Fruit fly (Drosophila melanogaster) whole organism, prepupa: Measurements from ENCODE around the gene CG6790.

Experiments
- Blimp-1 ChIP-seq: fragments of 200-800 bp; sonication (Bioruptor generic); optimal IDR thresholded peaks from 3 replicates; lab custom pipeline; 2017; ENCODE audit warnings: missing biosample characterization, missing genetic modification characterization, mild to moderate bottlenecking, moderate library complexity, missing genetic modification reagents
- CG10669 ChIP-seq: fragments of 200-800 bp; sonication (Bioruptor generic); optimal IDR thresholded peaks from 3 replicates; lab custom pipeline; 2018; ENCODE audit warnings: missing biosample characterization, mild to moderate bottlenecking, missing genetic modification characterization, moderate library complexity
- CG11294 ChIP-seq: fragments of 200-800 bp; sonication (Bioruptor generic); IDR thresholded peaks from 2 replicates; pipeline ENCODE4 v1.3.6; 2022; ENCODE audit warnings: missing biosample characterization, missing genetic modification characterization
- CG11762 ChIP-seq: fragments of 200-800 bp; sonication (Bioruptor generic); optimal IDR thresholded peaks from 3 replicates; lab custom pipeline; 2016; ENCODE audit warnings: missing biosample characterization, missing genetic modification characterization; ENCODE audit not compliant: insufficient read depth
- CG15336 ChIP-seq: fragments of 200-800 bp; sonication (Bioruptor generic); IDR thresholded peaks from 2 replicates; pipeline ENCODE4 v1.3.6; 2022; ENCODE audit warnings: missing biosample characterization, missing genetic modification characterization
- CG1621 ChIP-seq: fragments of 200-800 bp; sonication (Bioruptor generic); optimal IDR thresholded peaks from 3 replicates; lab custom pipeline; 2018; ENCODE audit warnings: missing biosample characterization, mild to moderate bottlenecking, missing genetic modification characterization
- CG16779 ChIP-seq: fragments of 200-800 bp; sonication (Bioruptor generic); optimal IDR thresholded peaks from 3 replicates; lab custom pipeline; 2017; ENCODE audit warnings: missing biosample characterization, mild to moderate bottlenecking, missing genetic modification characterization
- CG3032 ChIP-seq: fragments of 200-800 bp; optimal IDR thresholded peaks from 2 replicates; lab custom pipeline; 2019; ENCODE audit warnings: missing biosample characterization, mild to moderate bottlenecking, missing genetic modification characterization, moderate library complexity
- CG31627 ChIP-seq: fragments of 200-800 bp; sonication (Bioruptor generic); optimal IDR thresholded peaks from 3 replicates; lab custom pipeline; 2016; ENCODE audit warnings: missing biosample characterization, missing genetic modification characterization
- CG32006 ChIP-seq: fragments of 200-800 bp; sonication (Bioruptor generic); optimal IDR thresholded peaks from 3 replicates; lab custom pipeline; 2017; ENCODE audit warnings: missing biosample characterization, mild to moderate bottlenecking, missing genetic modification characterization
- CG34406 ChIP-seq: fragments of 200-800 bp; sonication (Bioruptor generic); optimal IDR thresholded peaks from 3 replicates; lab custom pipeline; 2016; ENCODE audit warnings: missing biosample characterization, missing genetic modification characterization
- CG3919 ChIP-seq: fragments of 200-800 bp; sonication (Bioruptor generic); optimal IDR thresholded peaks from 3 replicates; lab custom pipeline; 2016; ENCODE audit warnings: missing biosample characterization, missing genetic modification characterization
- CG6792 ChIP-seq: fragments of 200-800 bp; sonication (Bioruptor generic); optimal IDR thresholded peaks from 3 replicates; lab custom pipeline; 2016; ENCODE audit warnings: missing biosample characterization, missing genetic modification characterization
- CG6808 ChIP-seq: fragments of 200-800 bp; sonication (Bioruptor generic); optimal IDR thresholded peaks from 3 replicates; lab custom pipeline; 2017; ENCODE audit warnings: missing biosample characterization, missing genetic modification characterization, mild to moderate bottlenecking, moderate library complexity, missing genetic modification reagents
- CG6854 ChIP-seq: fragments of 200-800 bp; sonication (Bioruptor generic); optimal IDR thresholded peaks from 2 replicates; lab custom pipeline; 2017; ENCODE audit warnings: missing biosample characterization, mild to moderate bottlenecking, missing genetic modification characterization
- CG8319 ChIP-seq: fragments of 200-800 bp; sonication (Bioruptor generic); optimal IDR thresholded peaks from 3 replicates; lab custom pipeline; 2016; ENCODE audit warnings: missing biosample characterization, missing genetic modification characterization
- CG8632 ChIP-seq: fragments of 200-800 bp; sonication (Bioruptor generic); optimal IDR thresholded peaks from 3 replicates; lab custom pipeline; 2016; ENCODE audit warnings: missing biosample characterization, missing genetic modification characterization
- CG9139 ChIP-seq: fragments of 200-800 bp; sonication (Bioruptor generic); optimal IDR thresholded peaks from 3 replicates; lab custom pipeline; 2017; ENCODE audit warnings: missing biosample characterization, mild to moderate bottlenecking, missing genetic modification characterization
- Eip75B ChIP-seq: fragments of 200-800 bp; sonication (Bioruptor generic); optimal IDR thresholded peaks from 3 replicates; lab custom pipeline; 2016; ENCODE audit warnings: missing biosample characterization, missing genetic modification characterization
- Eip78C ChIP-seq: fragments of 200-800 bp; sonication (Bioruptor generic); peaks from one replicate; lab custom pipeline; 2016; ENCODE audit warnings: missing biosample characterization, missing genetic modification characterization
- Eip93F ChIP-seq: fragments of 200-800 bp; sonication (Bioruptor generic); optimal IDR thresholded peaks from 2 replicates; lab custom pipeline; 2016; ENCODE audit warnings: missing biosample characterization, mild to moderate bottlenecking, missing genetic modification characterization
- Gug ChIP-seq: fragments of 200-800 bp; sonication (Bioruptor generic); IDR thresholded peaks from 2 replicates; pipeline ENCODE4 v1.3.6; 2022; ENCODE audit warnings: missing biosample characterization, missing genetic modification characterization
- Hr38 ChIP-seq: sonication (Bioruptor generic); optimal IDR thresholded peaks from 2 replicates; lab custom pipeline; 2016; ENCODE audit warnings: missing biosample characterization, missing genetic modification characterization
- Hr39 ChIP-seq: fragments of 200-800 bp; sonication (Bioruptor generic); optimal IDR thresholded peaks from 2 replicates; lab custom pipeline; 2016; ENCODE audit warnings: missing biosample characterization, missing genetic modification characterization
- Hr4 ChIP-seq: fragments of 200-800 bp; sonication (Bioruptor generic); optimal IDR thresholded peaks from 3 replicates; lab custom pipeline; 2016; ENCODE audit warnings: missing biosample characterization, missing genetic modification characterization
- Met ChIP-seq: fragments of 200-800 bp; sonication (Bioruptor generic); optimal IDR thresholded peaks from 3 replicates; lab custom pipeline; 2016; ENCODE audit warnings: missing biosample characterization, missing genetic modification characterization
- OdsH ChIP-seq: fragments of 200-800 bp; sonication (Bioruptor generic); optimal IDR thresholded peaks from 3 replicates; lab custom pipeline; 2016; ENCODE audit warnings: missing biosample characterization, missing genetic modification characterization
- Sox102F ChIP-seq: fragments of 200-800 bp; sonication (Bioruptor generic); optimal IDR thresholded peaks from 2 replicates; lab custom pipeline; 2016; ENCODE audit warnings: missing biosample characterization, mild to moderate bottlenecking, missing genetic modification characterization
- Sox14 ChIP-seq: fragments of 200-800 bp; sonication (Bioruptor generic); optimal IDR thresholded peaks from 3 replicates; lab custom pipeline; 2016; ENCODE audit warnings: missing biosample characterization, missing genetic modification characterization
- Sox15 ChIP-seq: fragments of 200-800 bp; sonication (Bioruptor generic); optimal IDR thresholded peaks from 3 replicates; lab custom pipeline; 2016; ENCODE audit warnings: missing biosample characterization, missing genetic modification characterization
- achi ChIP-seq: fragments of 200-800 bp; sonication (Bioruptor generic); optimal IDR thresholded peaks from 3 replicates; lab custom pipeline; 2016; ENCODE audit warnings: missing biosample characterization, missing genetic modification characterization
- acj6 ChIP-seq: fragments of 200-800 bp; sonication (Bioruptor generic); optimal IDR thresholded peaks from 3 replicates; lab custom pipeline; 2016; ENCODE audit warnings: missing biosample characterization, missing genetic modification characterization
- cyc ChIP-seq: fragments of 200-800 bp; sonication (Bioruptor generic); optimal IDR thresholded peaks from 3 replicates; lab custom pipeline; 2016; ENCODE audit warnings: missing biosample characterization, missing genetic modification characterization
- dac ChIP-seq: fragments of 200-800 bp; sonication (Bioruptor generic); optimal IDR thresholded peaks from 2 replicates; lab custom pipeline; 2017; ENCODE audit warnings: missing biosample characterization, mild to moderate bottlenecking, missing genetic modification characterization
- dsx ChIP-seq: fragments of 200-800 bp; optimal IDR thresholded peaks from 3 replicates; lab custom pipeline; 2019; ENCODE audit warnings: missing biosample characterization, mild to moderate bottlenecking, missing genetic modification characterization, moderate library complexity; ENCODE audit not compliant: poor library complexity, severe bottlenecking
- eg ChIP-seq: fragments of 200-800 bp; sonication (Bioruptor generic); IDR thresholded peaks from 3 replicates; pipeline ENCODE4 v1.3.6; 2022; ENCODE audit warnings: missing biosample characterization, missing genetic modification characterization
- esn ChIP-seq: fragments of 200-800 bp; sonication (Bioruptor generic); optimal IDR thresholded peaks from 2 replicates; lab custom pipeline; 2016; ENCODE audit warnings: missing biosample characterization, mild to moderate bottlenecking, missing genetic modification characterization, moderate library complexity
- fd85E ChIP-seq: fragments of 200-800 bp; sonication (Bioruptor generic); optimal IDR thresholded peaks from 3 replicates; lab custom pipeline; 2016; ENCODE audit warnings: missing biosample characterization, missing genetic modification characterization
- fkh ChIP-seq: fragments of 200-800 bp; sonication (Bioruptor generic); optimal IDR thresholded peaks from 3 replicates; lab custom pipeline; 2017; ENCODE audit warnings: missing biosample characterization, mild to moderate bottlenecking, missing genetic modification characterization, moderate library complexity
- lz ChIP-seq: fragments of 200-800 bp; sonication (Bioruptor generic); optimal IDR thresholded peaks from 3 replicates; lab custom pipeline; 2016; ENCODE audit warnings: missing biosample characterization, missing genetic modification characterization
- net ChIP-seq: fragments of 200-800 bp; sonication (Bioruptor generic); optimal IDR thresholded peaks from 3 replicates; lab custom pipeline; 2016; ENCODE audit warnings: missing biosample characterization, missing genetic modification characterization
- pdm3 ChIP-seq: fragments of 200-800 bp; sonication (Bioruptor generic); optimal IDR thresholded peaks from 3 replicates; lab custom pipeline; 2016; ENCODE audit warnings: missing biosample characterization, missing genetic modification characterization
- salr ChIP-seq, 2 experiments: fragments of 200-800 bp; sonication (Bioruptor generic); optimal IDR thresholded peaks; 3 replicates each; lab custom pipeline; 2016 to 2018; ENCODE audit warnings: missing biosample characterization in 2 of 2, missing genetic modification characterization in 2 of 2, mild to moderate bottlenecking in 1 of 2
- spab ChIP-seq: fragments of 200-800 bp; sonication (Bioruptor generic); optimal IDR thresholded peaks from 2 replicates; lab custom pipeline; 2017; ENCODE audit warnings: missing biosample characterization, mild to moderate bottlenecking, missing genetic modification characterization, missing genetic modification reagents
- ss ChIP-seq, 2 experiments: fragments of 200-800 bp; sonication (Bioruptor generic); optimal IDR thresholded peaks; 2 replicates in 1 of 2; 3 replicates in 1 of 2; lab custom pipeline; 2017 to 2018; ENCODE audit warnings: mild to moderate bottlenecking in 2 of 2, missing biosample characterization in 2 of 2, missing genetic modification characterization in 2 of 2, moderate library complexity in 1 of 2
- topi ChIP-seq: fragments of 200-800 bp; sonication (Bioruptor generic); optimal IDR thresholded peaks from 3 replicates; lab custom pipeline; 2016; ENCODE audit warnings: missing biosample characterization, missing genetic modification characterization

The CG6790 gene

dm6 chr3R:11568873-11569450 lies 9.6 kb downstream of the CG6790 start, which contains the start of gene Mrp4 (continued):
- no peak for TF ChIP-seq CG34406 (GFP tag; lab: Kevin White, UChicago)
- TF ChIP-seq CG16779 (tag; lab: Kevin White, UChicago), result peak; percentile 62
- no peak for TF ChIP-seq CG8319 (GFP tag; lab: Kevin White, UChicago)
- TF ChIP-seq Eip78C (GFP tag; lab: Kevin White, UChicago), result peak; percentile 68
- TF ChIP-seq topi (GFP tag; lab: Kevin White, UChicago), result no peak
- TF ChIP-seq, all 60 proteins: peak for 21

- peak; percentile 49 for TF ChIP-seq esn (GFP tag; lab: Kevin White, UChicago)
- no peak for TF ChIP-seq Sox15
- TF ChIP-seq fkh, result no peak
- peak in 1 of 2 experiments; percentile 9 for TF ChIP-seq salr (GFP tag; optimal IDR thresholded peaks at IDR 0.05; lab: Kevin White, UChicago)
- TF ChIP-seq Sox14, result no peak
- peak; percentile 42 for TF ChIP-seq CG6854
- no peak for TF ChIP-seq Gug (GFP tag; lab: Robert Waterston, UW)
- TF ChIP-seq Eip93F, result no peak
- no peak for TF ChIP-seq dac (GFP tag; lab: Kevin White, UChicago)
- no peak for TF ChIP-seq CG34406 (GFP tag; lab: Kevin White, UChicago)
- TF ChIP-seq Eip78C (GFP tag; lab: Kevin White, UChicago), result peak; percentile 60
- peak; percentile 26 for TF ChIP-seq pdm3 (GFP tag; lab: Kevin White, UChicago)
- peak; percentile 13 for TF ChIP-seq CG1621 (tag; lab: Kevin White, UChicago)
- no peak for TF ChIP-seq Hr38 (GFP tag; lab: Kevin White, UChicago)
- TF ChIP-seq CG8632 (GFP tag; lab: Kevin White, UChicago), result no peak
- TF ChIP-seq Hr39 (GFP tag; lab: Kevin White, UChicago), result no peak
- no peak for TF ChIP-seq Blimp-1 (GFP tag; lab: Kevin White, UChicago)
- peak; percentile 2 for TF ChIP-seq CG3032 (tag; lab: Kevin White, UChicago)
- TF ChIP-seq CG8319 (GFP tag; lab: Kevin White, UChicago), result no peak
- no peak for TF ChIP-seq dsx (GFP tag; lab: Kevin White, UChicago)
- no peak for TF ChIP-seq CG11762 (GFP tag; lab: Kevin White, UChicago)
- no peak for TF ChIP-seq acj6 (GFP tag; lab: Kevin White, UChicago)
- peak; percentile 67 for TF ChIP-seq Sox102F (GFP tag; lab: Kevin White, UChicago)
- TF ChIP-seq CG11294 (GFP tag; lab: Robert Waterston, UW), result no peak
- TF ChIP-seq CG32006 (GFP tag; lab: Kevin White, UChicago), result no peak
- TF ChIP-seq fd85E (GFP tag; lab: Kevin White, UChicago), result peak; percentile 46
- TF ChIP-seq CG10669 (GFP tag; lab: Kevin White, UChicago), result no peak
- peak; percentile 39 for TF ChIP-seq CG16779 (tag; lab: Kevin White, UChicago)
- peak; percentile 53; the same call in 1 of the 3 replicates for TF ChIP-seq eg (GFP tag; lab: Robert Waterston, UW)
- no peak for TF ChIP-seq CG31627
- TF ChIP-seq achi (GFP tag; lab: Kevin White, UChicago), result peak; percentile 9
- no peak for TF ChIP-seq cyc (GFP tag; lab: Kevin White, UChicago)
- peak; percentile 21 for TF ChIP-seq Eip75B (GFP tag; lab: Kevin White, UChicago)
- TF ChIP-seq lz, result no peak
- TF ChIP-seq Met, result peak; percentile 6
- peak; percentile 50 for TF ChIP-seq CG3919 (GFP tag; lab: Kevin White, UChicago)
- TF ChIP-seq CG6808 (GFP tag; lab: Kevin White, UChicago), result peak; percentile 44
- no peak for TF ChIP-seq CG6792
- TF ChIP-seq Hr4, result no peak
- TF ChIP-seq net (GFP tag; lab: Kevin White, UChicago), result peak; percentile 33
- no peak for TF ChIP-seq OdsH (GFP tag; lab: Kevin White, UChicago)
- peak; percentile 50; the same call in 1 of the 2 replicates for TF ChIP-seq CG15336
- peak; percentile 48 for TF ChIP-seq topi (GFP tag; lab: Kevin White, UChicago)
- TF ChIP-seq ss (GFP tag; optimal IDR thresholded peaks at IDR 0.05; lab: Kevin White, UChicago), result peak; percentile 27 to 46
- TF ChIP-seq spab (GFP tag; lab: Kevin White, UChicago), result no peak
- peak; percentile 20 for TF ChIP-seq CG9139
These were observed 11.6 kb downstream of the CG6790 start, which contains the start of the genes fabp and sea for dm6 chr3R:11566769-11567570. fabp (minus strand) TSS chr3R:11567054. sea (minus strand) TSS chr3R:11567054.
